Fruit fly (Drosophila melanogaster) whole organism, adult: ENCODE data around the gene dlp.

ENCODE experiments used
- CG11617 ChIP-seq: fragments of 200-800 bp; sonication (Bioruptor generic); optimal IDR thresholded peaks from 2 replicates; lab custom pipeline; 2017; ENCODE audit warnings: mild to moderate bottlenecking, missing biosample characterization, missing genetic modification reagents, missing genetic modification characterization
- CG12768 ChIP-seq: fragments of 200-800 bp; sonication (Bioruptor generic); optimal IDR thresholded peaks from 2 replicates; lab custom pipeline; 2017; ENCODE audit warnings: missing biosample characterization, missing genetic modification characterization, mild to moderate bottlenecking, moderate library complexity, missing genetic modification reagents
- CG14711 ChIP-seq: fragments of 200-800 bp; sonication (Bioruptor generic); optimal IDR thresholded peaks from 2 replicates; lab custom pipeline; 2018; ENCODE audit warnings: missing biosample characterization, mild to moderate bottlenecking, missing genetic modification characterization, moderate library complexity
- CG1620 ChIP-seq: fragments of 200-800 bp; sonication (Bioruptor generic); optimal IDR thresholded peaks from 2 replicates; lab custom pipeline; 2016; ENCODE audit warnings: missing biosample characterization, missing genetic modification characterization
- CG33017 ChIP-seq: fragments of 200-800 bp; sonication (Bioruptor generic); optimal IDR thresholded peaks from 2 replicates; lab custom pipeline; 2018; ENCODE audit warnings: missing biosample characterization, mild to moderate bottlenecking, missing genetic modification characterization, moderate library complexity
- CG5204 ChIP-seq: fragments of 200-800 bp; sonication (Bioruptor generic); optimal IDR thresholded peaks from 2 replicates; lab custom pipeline; 2016; ENCODE audit warnings: missing biosample characterization, missing genetic modification characterization
- CG7045 ChIP-seq: fragments of 200-800 bp; sonication (Bioruptor generic); optimal IDR thresholded peaks from 2 replicates; lab custom pipeline; 2017; ENCODE audit warnings: missing biosample characterization, mild to moderate bottlenecking, missing genetic modification characterization
- CG7101 ChIP-seq: fragments of 200-800 bp; sonication (Bioruptor generic); optimal IDR thresholded peaks from 2 replicates; lab custom pipeline; 2018; ENCODE audit warnings: missing biosample characterization, mild to moderate bottlenecking, missing genetic modification characterization, moderate library complexity
- Clk ChIP-seq: fragments of 200-800 bp; sonication (Bioruptor generic); optimal IDR thresholded peaks from 2 replicates; lab custom pipeline; 2017; ENCODE audit warnings: missing biosample characterization, missing genetic modification characterization
- Crg-1 ChIP-seq: fragments of 200-800 bp; sonication (Bioruptor generic); optimal IDR thresholded peaks from 2 replicates; lab custom pipeline; 2016; ENCODE audit warnings: missing biosample characterization, missing genetic modification characterization
- Hr96 ChIP-seq: fragments of 200-800 bp; sonication (Bioruptor generic); optimal IDR thresholded peaks from 2 replicates; lab custom pipeline; 2016; ENCODE audit warnings: missing biosample characterization, missing genetic modification characterization
- Mnt ChIP-seq: fragments of 200-800 bp; sonication (Bioruptor generic); optimal IDR thresholded peaks from 2 replicates; lab custom pipeline; 2016; ENCODE audit warnings: missing biosample characterization, mild to moderate bottlenecking, missing genetic modification characterization
- bab1 ChIP-seq: fragments of 200-800 bp; sonication (Bioruptor generic); optimal IDR thresholded peaks from 3 replicates; lab custom pipeline; 2019; ENCODE audit warnings: missing biosample characterization, mild to moderate bottlenecking, missing genetic modification characterization, moderate library complexity
- cic ChIP-seq: fragments of 200-800 bp; sonication (Bioruptor generic); optimal IDR thresholded peaks from 2 replicates; lab custom pipeline; 2017; ENCODE audit warnings: missing biosample characterization, mild to moderate bottlenecking, missing genetic modification characterization, moderate library complexity
- cnc ChIP-seq, 2 experiments: fragments of >200 bp; optimal IDR thresholded peaks; 2 replicates each; lab custom pipeline; 2017
- kay ChIP-seq: fragments of 200-800 bp; sonication (Bioruptor generic); peaks from one replicate; lab custom pipeline; 2016; ENCODE audit warnings: missing biosample characterization, missing genetic modification characterization, borderline replicate concordance
- ovo ChIP-seq: fragments of 200-800 bp; sonication (Bioruptor generic); optimal IDR thresholded peaks from 2 replicates; lab custom pipeline; 2016; ENCODE audit warnings: missing biosample characterization, missing genetic modification characterization
- pad ChIP-seq: fragments of 200-800 bp; sonication (Bioruptor generic); optimal IDR thresholded peaks from 3 replicates; lab custom pipeline; 2017; ENCODE audit warnings: missing biosample characterization, missing genetic modification characterization, mild to moderate bottlenecking, moderate library complexity, missing genetic modification reagents
- tj ChIP-seq: fragments of 200-800 bp; sonication (Bioruptor generic); optimal IDR thresholded peaks from 3 replicates; lab custom pipeline; 2017; ENCODE audit warnings: missing biosample characterization, mild to moderate bottlenecking, missing genetic modification characterization, moderate library complexity
- toe ChIP-seq: fragments of 200-800 bp; sonication (Bioruptor generic); optimal IDR thresholded peaks from 2 replicates; lab custom pipeline; 2016; ENCODE audit warnings: missing biosample characterization, missing genetic modification characterization

The dlp gene

DNA sequence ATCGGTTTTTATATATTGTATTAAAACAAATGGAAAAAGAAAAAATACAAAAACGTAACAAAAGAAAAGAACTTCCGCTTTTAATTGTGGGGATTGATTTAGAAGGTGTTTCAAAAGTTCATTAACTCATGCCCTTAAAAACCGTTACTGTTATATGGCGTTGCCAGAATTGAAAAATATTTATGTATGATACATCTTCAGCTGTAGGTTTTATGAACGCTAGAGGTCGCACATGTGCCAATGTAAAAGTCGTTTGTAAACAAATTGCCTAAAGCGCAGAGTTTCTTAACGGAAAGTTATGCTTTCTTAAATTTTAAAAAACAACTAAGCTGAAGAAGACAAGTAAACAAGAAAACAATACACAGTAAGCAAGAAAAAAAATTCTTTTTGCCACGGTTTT, 39.1 kb downstream of the dlp start:
- no peak for TF ChIP-seq CG5204
- peak; percentile 41 for TF ChIP-seq kay (GFP tag; lab: Kevin White, UChicago)
- no peak for TF ChIP-seq cic (GFP tag; lab: Kevin White, UChicago)
- no peak for TF ChIP-seq toe (GFP tag; lab: Kevin White, UChicago)
- TF ChIP-seq CG11617 (GFP tag; lab: Kevin White, UChicago): no peak
- TF ChIP-seq CG14711 (tag; lab: Kevin White, UChicago): no peak
- TF ChIP-seq CG33017 (tag; lab: Kevin White, UChicago): no peak
- TF ChIP-seq Crg-1 (GFP tag; lab: Kevin White, UChicago): no peak
- no peak for TF ChIP-seq Hr96 (GFP tag; lab: Kevin White, UChicago)

DNA sequence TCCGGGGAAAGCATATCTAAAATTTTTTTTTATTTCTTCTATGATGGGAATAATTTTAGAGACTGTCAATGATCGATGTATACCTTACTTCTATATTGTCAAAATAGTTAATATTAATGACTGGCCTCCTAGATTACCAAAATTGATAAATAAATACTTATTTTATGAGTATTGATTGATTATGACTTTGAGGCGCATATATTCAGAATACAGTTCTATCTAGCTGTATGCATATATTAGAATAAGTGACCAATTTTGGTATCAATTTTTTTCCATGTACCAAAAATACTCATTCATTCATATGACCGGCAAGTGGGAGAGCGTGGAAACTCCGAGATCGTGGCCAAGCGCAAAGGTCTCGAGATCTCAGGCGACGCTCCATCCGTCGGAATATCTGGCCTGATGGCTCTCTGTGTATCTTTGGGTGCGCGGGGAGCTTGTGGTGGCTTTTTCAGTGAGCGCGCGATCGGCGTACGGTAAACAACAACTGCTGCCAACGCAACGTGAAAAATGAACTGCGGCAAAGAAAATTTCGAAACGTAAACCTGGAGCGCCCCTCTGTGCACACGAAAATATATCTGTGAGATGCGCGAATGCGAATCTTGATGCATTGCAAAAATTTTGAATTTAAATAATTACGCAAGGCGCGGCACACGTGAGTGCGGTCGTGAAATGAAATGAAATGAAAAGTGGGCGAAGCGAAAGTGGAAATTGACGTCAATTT, 40.1 kb downstream of the dlp start, which contains the start of the genes CG43121 and ome:
Gene CG43121 (minus strand): TSS at position 51 of the 724 bp plus-strand sequence.
Gene ome (plus strand): TSS at position 453 of the 724 bp plus-strand sequence.
- TF ChIP-seq pad (peak; percentile 34), tj (peak; percentile 33), cnc (optimal IDR thresholded peaks at IDR 0.05; lab: Kevin White, UChicago) (no peak), CG7045 (GFP tag; lab: Kevin White, UChicago) (peak; percentile 12), CG12768 (GFP tag; lab: Kevin White, UChicago) (peak; percentile 68), CG14711 (tag; lab: Kevin White, UChicago) (peak; percentile 6), Hr96 (GFP tag; lab: Kevin White, UChicago) (peak; percentile 27), Clk (GFP tag; lab: Kevin White, UChicago) (peak; percentile 21), kay (GFP tag; lab: Kevin White, UChicago) (peak; percentile 71), CG7101 (tag; lab: Kevin White, UChicago) (peak; percentile 54), CG5204 (peak; percentile 46), CG33017 (tag; lab: Kevin White, UChicago) (peak; percentile 15), bab1 (GFP tag; lab: Kevin White, UChicago) (no peak), Mnt (GFP tag; lab: Kevin White, UChicago) (peak; percentile 67), ovo (GFP tag; lab: Kevin White, UChicago) (peak; percentile 61), toe (GFP tag; lab: Kevin White, UChicago) (peak; percentile 63), CG11617 (GFP tag; lab: Kevin White, UChicago) (peak; percentile 63), CG1620 (GFP tag; lab: Kevin White, UChicago) (peak; percentile 56), Crg-1 (GFP tag; lab: Kevin White, UChicago) (peak; percentile 78), cic (GFP tag; lab: Kevin White, UChicago) (peak; percentile 89)

DNA sequence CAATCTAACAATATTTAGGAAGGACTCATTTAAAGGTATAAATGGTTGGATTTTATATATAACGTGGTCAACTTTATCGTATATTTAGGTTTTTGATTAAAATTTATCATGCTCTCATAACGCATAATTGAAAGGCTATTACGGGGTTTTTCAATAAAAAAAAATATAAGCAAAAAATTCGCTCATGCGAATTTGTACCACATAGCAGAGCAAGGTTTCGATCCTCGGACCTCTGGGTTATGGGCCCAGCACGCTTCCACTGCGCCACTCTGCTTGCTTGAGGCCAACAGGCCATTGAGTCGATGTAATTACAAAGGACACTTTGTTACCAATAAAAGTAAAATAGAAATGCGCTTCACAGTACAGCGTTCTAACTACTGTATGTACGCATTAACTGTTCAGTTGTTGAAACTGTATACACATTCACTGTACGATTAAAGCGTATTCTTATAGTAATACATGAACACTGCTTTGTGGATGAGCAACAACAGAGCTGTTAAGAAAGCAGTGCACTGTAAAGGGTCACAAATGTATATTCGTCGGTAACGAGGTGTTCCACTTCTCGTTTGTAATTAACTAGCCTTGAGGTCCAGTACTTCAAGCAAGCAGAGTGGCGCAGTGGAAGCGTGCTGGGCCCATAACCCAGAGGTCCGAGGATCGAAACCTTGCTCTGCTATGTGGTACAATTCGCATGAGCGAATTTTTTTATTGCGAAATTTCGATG, 41.5 kb downstream of the dlp start:
- TF ChIP-seq Clk (GFP tag; lab: Kevin White, UChicago) (no peak), cnc (optimal IDR thresholded peaks at IDR 0.05; lab: Kevin White, UChicago) (no peak), toe (GFP tag; lab: Kevin White, UChicago) (no peak), CG14711 (tag; lab: Kevin White, UChicago) (no peak), CG33017 (tag; lab: Kevin White, UChicago) (no peak), CG1620 (GFP tag; lab: Kevin White, UChicago) (no peak), cic (GFP tag; lab: Kevin White, UChicago) (peak; percentile 14), Hr96 (GFP tag; lab: Kevin White, UChicago) (no peak), tj (no peak), CG11617 (GFP tag; lab: Kevin White, UChicago) (no peak), pad (no peak), CG7045 (GFP tag; lab: Kevin White, UChicago) (no peak), CG7101 (tag; lab: Kevin White, UChicago) (no peak), Mnt (GFP tag; lab: Kevin White, UChicago) (no peak), CG5204 (no peak), kay (GFP tag; lab: Kevin White, UChicago) (no peak), Crg-1 (GFP tag; lab: Kevin White, UChicago) (peak; percentile 12), CG12768 (GFP tag; lab: Kevin White, UChicago) (no peak), bab1 (GFP tag; lab: Kevin White, UChicago) (peak; percentile 64)

DNA sequence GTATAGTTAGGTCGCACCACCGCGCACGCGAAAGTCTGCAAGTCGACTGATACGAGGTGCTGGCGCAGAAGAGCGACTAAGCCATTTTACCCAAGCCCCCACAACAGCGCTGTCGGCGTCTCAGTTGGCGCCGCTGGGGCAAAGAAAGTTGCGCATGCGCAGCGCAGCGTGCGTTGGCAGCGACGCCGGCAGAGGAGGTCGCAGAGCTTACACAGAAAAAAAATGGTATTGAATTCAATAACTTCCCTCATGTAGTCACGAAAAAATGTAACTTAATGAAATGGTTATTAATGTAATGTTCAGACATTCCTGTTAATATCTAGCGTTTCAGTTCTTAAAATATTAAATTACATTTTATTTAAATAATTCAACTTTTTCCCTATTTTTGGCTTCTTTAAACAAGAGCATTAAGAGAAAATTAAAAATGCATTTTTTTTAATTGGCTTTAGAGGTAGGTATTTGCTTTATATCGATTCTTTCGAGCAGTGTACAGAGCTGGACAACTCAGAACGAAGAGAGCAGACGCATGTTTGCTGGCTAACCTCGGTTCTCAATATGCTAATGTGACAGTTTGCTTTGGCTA, 45.8 kb downstream of the dlp start, which contains the start of gene CG4914:
Gene CG4914 (minus strand): TSS at position 51 of the 583 bp plus-strand sequence.
- TF ChIP-seq cnc (optimal IDR thresholded peaks at IDR 0.05; lab: Kevin White, UChicago): no peak
- TF ChIP-seq bab1 (GFP tag; lab: Kevin White, UChicago): no peak
- no peak for TF ChIP-seq CG33017 (tag; lab: Kevin White, UChicago)
- no peak for TF ChIP-seq kay (GFP tag; lab: Kevin White, UChicago)
- TF ChIP-seq CG7101 (tag; lab: Kevin White, UChicago): no peak
- no peak for TF ChIP-seq CG12768 (GFP tag; lab: Kevin White, UChicago)
- no peak for TF ChIP-seq Mnt (GFP tag; lab: Kevin White, UChicago)

DNA sequence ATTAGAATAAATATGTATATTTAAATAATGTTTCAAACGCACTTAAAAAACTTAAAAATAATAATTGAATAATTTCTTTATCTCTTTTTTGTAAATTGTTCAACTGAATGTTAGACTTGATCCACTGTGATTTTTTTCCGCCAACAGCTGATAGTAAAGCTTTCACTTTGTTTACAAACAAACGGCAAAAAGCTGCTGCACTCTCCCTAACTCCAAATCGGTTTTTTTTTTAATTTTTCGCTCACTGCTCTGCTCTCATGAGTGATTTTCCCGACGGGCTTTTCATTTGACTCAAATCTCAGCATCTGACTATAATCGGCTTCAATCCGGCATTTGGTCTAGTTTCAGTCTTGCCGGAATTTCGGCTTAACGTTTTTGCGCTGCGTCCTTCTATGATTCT, 49.1 kb downstream of the dlp start:
- no peak for TF ChIP-seq Mnt (GFP tag; lab: Kevin White, UChicago)
- no peak for TF ChIP-seq CG7101 (tag; lab: Kevin White, UChicago)
- TF ChIP-seq kay (GFP tag; lab: Kevin White, UChicago): peak; percentile 67
